Worm (Caenorhabditis elegans): ENCODE data around the gene trx-2.

Gene trx-2

DNA sequence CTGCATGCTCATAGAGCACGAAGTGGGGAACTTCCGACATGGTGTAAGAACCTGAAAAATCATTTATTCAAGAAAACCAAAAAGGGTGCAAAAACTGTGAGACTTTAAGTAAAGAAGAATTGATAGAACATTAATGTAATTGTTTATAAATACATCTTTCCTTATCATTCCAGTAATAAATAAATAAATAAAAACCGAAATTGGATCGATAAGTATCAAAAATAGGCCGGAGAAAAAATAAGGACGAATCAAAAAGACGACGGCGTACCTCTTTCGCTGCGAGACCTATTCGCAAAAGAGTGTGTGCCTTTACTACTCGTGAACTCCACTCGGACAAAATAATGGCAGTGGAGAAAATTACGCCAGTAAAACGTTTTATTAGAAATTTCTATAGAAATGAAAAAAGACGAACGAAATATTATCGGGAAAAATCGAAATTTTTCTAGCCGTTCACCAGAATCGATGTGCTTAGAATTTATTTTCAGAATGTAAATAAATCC lies 38.5 kb downstream of the trx-2 start, which contains the start of gene nol-56 (continued):
- TF ChIP-seq lsy-2 (tag; optimal IDR thresholded peaks at IDR 0.05) (peak in 1 of 2 experiments; percentile 94), nhr-77 (tag; optimal IDR thresholded peaks at IDR 0.05) (peak; percentile 71), zip-11 (GFP tag; IDR thresholded peaks at IDR 0.05) (no peak), saeg-2 (GFP tag; IDR thresholded peaks at IDR 0.05) (no peak), spr-1 (tag; optimal IDR thresholded peaks at IDR 0.05) (peak; percentile 52)

- TF ChIP-seq nhr-111 (GFP tag; optimal IDR thresholded peaks at IDR 0.05): no peak
- TF ChIP-seq egl-43 (GFP tag; IDR thresholded peaks at IDR 0.05): no peak
- TF ChIP-seq nhr-10 (tag; optimal IDR thresholded peaks at IDR 0.05): no peak
- no peak for TF ChIP-seq unc-39 (tag; optimal IDR thresholded peaks at IDR 0.05)
- TF ChIP-seq cey-2 (tag; optimal IDR thresholded peaks at IDR 0.05; ENCODE audit: borderline replicate concordance, insufficient read depth): no peak
- peak; percentile 99 for TF ChIP-seq mes-2 (tag; optimal IDR thresholded peaks at IDR 0.05; ENCODE audit: poor library complexity, severe bottlenecking)
- no peak for TF ChIP-seq zfp-2 (tag; optimal IDR thresholded peaks at IDR 0.05)
- TF ChIP-seq zip-11 (GFP tag; IDR thresholded peaks at IDR 0.05): no peak
- TF ChIP-seq ceh-20 (GFP tag; IDR thresholded peaks at IDR 0.05): no peak; the same call in 1 of the 2 replicates
- no peak for TF ChIP-seq daf-16 (GFP tag; optimal IDR thresholded peaks at IDR 0.05)
- peak; percentile 52 for TF ChIP-seq daf-16 (tag; optimal IDR thresholded peaks at IDR 0.05)
- peak; percentile 66 for TF ChIP-seq nhr-102 (tag; optimal IDR thresholded peaks at IDR 0.05)
- peak in 1 of 2 experiments; percentile 88 for TF ChIP-seq hif-1 (tag; optimal IDR thresholded peaks at IDR 0.05)
- no peak for TF ChIP-seq egl-27 (tag; optimal IDR thresholded peaks at IDR 0.05)
- no peak for TF ChIP-seq ztf-7 (tag; optimal IDR thresholded peaks at IDR 0.05)
- no peak for TF ChIP-seq daf-8 (GFP tag; IDR thresholded peaks at IDR 0.05)
- no peak for TF ChIP-seq zag-1 (tag; optimal IDR thresholded peaks at IDR 0.05)
- no peak for TF ChIP-seq ztf-11 (tag; optimal IDR thresholded peaks at IDR 0.05)
- peak; percentile 86 for TF ChIP-seq nhr-6 (tag; optimal IDR thresholded peaks at IDR 0.05)
- peak; percentile 84 for TF ChIP-seq ZK337.2 (GFP tag; IDR thresholded peaks at IDR 0.05)
- peak; percentile 63 for TF ChIP-seq rbr-2 (tag; optimal IDR thresholded peaks at IDR 0.05)
- no peak for TF ChIP-seq dmd-8 (GFP tag; IDR thresholded peaks at IDR 0.05)
- no peak for TF ChIP-seq fos-1 (tag; optimal IDR thresholded peaks at IDR 0.05)
- no peak for TF ChIP-seq F44E2.7 (GFP tag; IDR thresholded peaks at IDR 0.05)
- TF ChIP-seq dmd-9 (GFP tag; IDR thresholded peaks at IDR 0.05): peak; percentile 82
- TF ChIP-seq mdl-1 (tag; optimal IDR thresholded peaks at IDR 0.05): no peak
- TF ChIP-seq ceh-32 (tag; optimal IDR thresholded peaks at IDR 0.05; ENCODE audit: poor library complexity): no peak
- TF ChIP-seq mep-1 (tag; optimal IDR thresholded peaks at IDR 0.05): peak; percentile 70
- peak; percentile 72 for TF ChIP-seq hlh-30 (tag; optimal IDR thresholded peaks at IDR 0.05; ENCODE audit: insufficient read depth)
- no peak for TF ChIP-seq aly-2 (tag; optimal IDR thresholded peaks at IDR 0.05)
- peak; percentile 3 for TF ChIP-seq lin-15B (tag; optimal IDR thresholded peaks at IDR 0.05)
- no peak for TF ChIP-seq zip-2 (tag; optimal IDR thresholded peaks at IDR 0.05)
- no peak for TF ChIP-seq F49E8.2 (tag; optimal IDR thresholded peaks at IDR 0.05; ENCODE audit: borderline replicate concordance)
- TF ChIP-seq nhr-28 (tag; optimal IDR thresholded peaks at IDR 0.05): peak; percentile 30
- TF ChIP-seq madf-5 (GFP tag; IDR thresholded peaks at IDR 0.05): no peak
- TF ChIP-seq unc-130 (GFP tag; optimal IDR thresholded peaks at IDR 0.05): peak; percentile 95
- TF ChIP-seq lin-1 (GFP tag; IDR thresholded peaks at IDR 0.05): no peak
- no peak for TF ChIP-seq mxl-2 (GFP tag; conservative IDR thresholded peaks at IDR 0.05)
- TF ChIP-seq Y5F2A.4 (GFP tag; optimal IDR thresholded peaks at IDR 0.05): no peak
- TF ChIP-seq lir-3 (tag; optimal IDR thresholded peaks at IDR 0.05): no peak
- no peak for TF ChIP-seq vab-7 (GFP tag; IDR thresholded peaks at IDR 0.05)
- TF ChIP-seq duxl-1 (tag; optimal IDR thresholded peaks at IDR 0.05; ENCODE audit: poor library complexity): peak; percentile 49
- no peak for TF ChIP-seq attf-4 (tag; optimal IDR thresholded peaks at IDR 0.05)
- TF ChIP-seq jun-1 (tag; optimal IDR thresholded peaks at IDR 0.05): no peak
- peak; percentile 94 for TF ChIP-seq dpl-1 (GFP tag; optimal IDR thresholded peaks at IDR 0.05)
- peak in 1 of 2 experiments; percentile 88 for TF ChIP-seq lsy-2 (tag; optimal IDR thresholded peaks at IDR 0.05)
These were observed 41.4 kb downstream of the trx-2 start, which contains the start of gene sluh-7 for ce11 chrV:10355773-10356335. Gene sluh-7, minus strand, starts transcription at chrV:10355823.
